Fruit fly (Drosophila melanogaster) whole organism: ENCODE measurements around the gene indra.

ENCODE experiments used
- CG8478 ChIP-seq: fragments of >200 bp; optimal IDR thresholded peaks from 2 replicates; lab custom pipeline; 2018; ENCODE audit warnings: inconsistent platforms
- Dll ChIP-seq: fragments of >200 bp; optimal IDR thresholded peaks from 2 replicates; lab custom pipeline; 2017
- EcR ChIP-seq, 2 experiments: fragments of >200 bp; optimal IDR thresholded peaks; 2 replicates each; lab custom pipeline; 2017; ENCODE audit warnings: missing biosample characterization in 2 of 2, missing genetic modification characterization in 2 of 2, missing genetic modification reagents in 2 of 2
- pan ChIP-seq: fragments of >200 bp; optimal IDR thresholded peaks from 2 replicates; lab custom pipeline; 2017
- psq ChIP-seq: fragments of >200 bp; optimal IDR thresholded peaks from 2 replicates; lab custom pipeline; 2017
- usp ChIP-seq: fragments of >200 bp; optimal IDR thresholded peaks from 2 replicates; lab custom pipeline; 2017; ENCODE audit warnings: missing biosample characterization, missing genetic modification characterization, mixed read lengths

- TF ChIP-seq EcR (GFP tag; optimal IDR thresholded peaks at IDR 0.05; lab: Kevin White, UChicago) (no peak), Dll (no peak), psq (lab: Kevin White, UChicago) (no peak), usp (GFP tag; lab: Kevin White, UChicago) (no peak), pan (lab: Kevin White, UChicago) (no peak), CG8478 (no peak)
These were observed 47.4 kb downstream of the indra start for dm6 chr3L:1294835-1295234.
